Fruit fly (Drosophila melanogaster) whole organism, wandering third instar larva: ENCODE measurements around the gene CG13893.

Experiments
- CG32264 ChIP-seq: fragments of 200-800 bp; sonication (Bioruptor generic); optimal IDR thresholded peaks from 2 replicates; lab custom pipeline; 2016; ENCODE audit warnings: missing biosample characterization, missing genetic modification characterization
- GATAd ChIP-seq: sonication (Bioruptor generic); optimal IDR thresholded peaks from 2 replicates; lab custom pipeline; 2016; ENCODE audit warnings: missing biosample characterization, missing genetic modification characterization
- Myc ChIP-seq: fragments of >200 bp; optimal IDR thresholded peaks from 2 replicates; lab custom pipeline; 2017
- N ChIP-seq: fragments of >200 bp; optimal IDR thresholded peaks from 2 replicates; lab custom pipeline; 2018; ENCODE audit warnings: missing biosample characterization, missing external identifiers, missing genetic modification characterization
- br ChIP-seq: fragments of 200-800 bp; sonication (Bioruptor generic); optimal IDR thresholded peaks from 2 replicates; lab custom pipeline; 2016; ENCODE audit warnings: missing biosample characterization, missing genetic modification characterization
- pan ChIP-seq: fragments of >200 bp; optimal IDR thresholded peaks from 2 replicates; lab custom pipeline; 2017
- usp ChIP-seq: fragments of >200 bp; optimal IDR thresholded peaks from 2 replicates; lab custom pipeline; 2017; ENCODE audit warnings: missing biosample characterization, missing genetic modification characterization

- no peak for TF ChIP-seq pan (lab: Kevin White, UChicago)
- no peak for TF ChIP-seq Myc (lab: Kevin White, UChicago)
- no peak for TF ChIP-seq br (GFP tag; lab: Kevin White, UChicago)
- TF ChIP-seq CG32264 (GFP tag; lab: Kevin White, UChicago) = no peak
- no peak for TF ChIP-seq GATAd (GFP tag; lab: Kevin White, UChicago)
- TF ChIP-seq usp (GFP tag; lab: Kevin White, UChicago) = no peak
- no peak for TF ChIP-seq N (GFP tag; lab: Kevin White, UChicago)
These were observed 7.0 kb upstream of the CG13893 start for dm6 chr3L:610765-611164.
